Worm (Caenorhabditis elegans): ENCODE results near the gene C46A5.6.

Gene C46A5.6

DNA sequence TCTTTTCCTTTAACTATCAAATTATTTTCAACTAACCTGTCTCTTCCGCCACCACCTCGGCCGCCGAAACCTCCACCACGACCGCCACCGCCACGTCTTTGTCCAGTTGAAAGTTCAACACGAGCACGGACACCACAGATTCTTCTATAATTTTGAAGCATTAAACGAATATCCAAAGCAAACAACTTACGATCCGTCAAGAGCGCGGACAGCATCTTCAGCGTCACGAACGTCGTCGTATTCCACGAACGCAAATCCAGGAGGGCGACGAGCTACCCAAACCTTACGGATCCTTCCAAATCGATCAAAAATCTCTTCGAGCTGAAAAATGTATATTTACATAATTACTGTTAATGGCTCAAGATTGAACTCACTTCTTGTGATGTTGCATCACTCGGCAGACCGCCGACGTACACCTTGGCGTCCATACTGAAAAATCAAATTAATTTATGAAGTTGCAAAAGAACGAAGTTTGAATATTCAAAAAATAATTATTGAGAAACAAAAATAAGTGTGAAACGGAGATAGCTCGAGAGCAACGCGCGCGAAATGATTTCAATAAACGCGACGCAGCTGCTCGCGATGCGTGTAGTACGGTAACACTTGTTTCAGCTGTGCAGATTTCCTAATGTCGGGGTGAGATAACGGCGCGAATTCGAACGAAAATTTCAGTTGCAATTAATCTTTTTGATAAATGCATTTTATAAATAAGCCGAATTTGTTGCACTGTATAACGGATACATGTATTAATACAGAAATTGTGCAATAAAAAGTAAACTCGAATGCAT is 27.3 kb upstream of the C46A5.6 start, which contains the start of gene rsp-6:
Gene rsp-6 (minus strand): TSS at position 429 of the 788 bp plus-strand sequence.
- TF ChIP-seq ceh-90 (tag; optimal IDR thresholded peaks at IDR 0.05) (no peak), mab-9 (GFP tag; IDR thresholded peaks at IDR 0.05) (no peak), tlp-1 (tag; optimal IDR thresholded peaks at IDR 0.05) (no peak), unc-130 (tag; optimal IDR thresholded peaks at IDR 0.05) (peak; percentile 87), xbp-1 (tag; optimal IDR thresholded peaks at IDR 0.05) (peak; percentile 87), nhr-19 (GFP tag; conservative IDR thresholded peaks at IDR 0.05) (peak; percentile 79), nhr-76 (tag; optimal IDR thresholded peaks at IDR 0.05) (no peak), dsc-1 (tag; optimal IDR thresholded peaks at IDR 0.05) (peak; percentile 79), fkh-4 (tag; optimal IDR thresholded peaks at IDR 0.05; ENCODE audit: borderline replicate concordance) (no peak), nhr-71 (tag; optimal IDR thresholded peaks at IDR 0.05) (peak; percentile 92), lin-39 (tag; optimal IDR thresholded peaks at IDR 0.05) (peak; percentile 50), C16A3.4 (tag; optimal IDR thresholded peaks at IDR 0.05) (peak; percentile 94), swsn-7 (tag; optimal IDR thresholded peaks at IDR 0.05) (peak; percentile 84), isw-1 (GFP tag; IDR thresholded peaks at IDR 0.05) (peak; percentile 83), dpl-1 (GFP tag; optimal IDR thresholded peaks at IDR 0.05) (peak; percentile 92 to 96 (median 94)), hlh-17 (GFP tag; optimal IDR thresholded peaks at IDR 0.05; ENCODE audit: borderline replicate concordance) (no peak), tbx-2 (tag; optimal IDR thresholded peaks at IDR 0.05) (peak; percentile 88), lin-35 (GFP tag; optimal IDR thresholded peaks at IDR 0.05) (peak; percentile 95 to 98), fkh-8 (tag; optimal IDR thresholded peaks at IDR 0.05) (peak; percentile 79), ztf-11 (tag; optimal IDR thresholded peaks at IDR 0.05) (peak in 1 of 2 experiments; percentile 1), nhr-237 (tag; optimal IDR thresholded peaks at IDR 0.05) (peak; percentile 76), mep-1 (tag; optimal IDR thresholded peaks at IDR 0.05) (peak; percentile 84), nhr-20 (tag; optimal IDR thresholded peaks at IDR 0.05) (peak; percentile 85), nhr-12 (tag; optimal IDR thresholded peaks at IDR 0.05) (no peak), lir-3 (tag; optimal IDR thresholded peaks at IDR 0.05; ENCODE audit: poor library complexity) (peak; percentile 55), nhr-90 (tag; optimal IDR thresholded peaks at IDR 0.05; ENCODE audit: poor library complexity) (peak; percentile 50), pax-3 (tag; optimal IDR thresholded peaks at IDR 0.05) (no peak), alr-1 (tag; optimal IDR thresholded peaks at IDR 0.05; ENCODE audit: borderline replicate concordance) (no peak), unc-62 (GFP tag; optimal IDR thresholded peaks at IDR 0.05) (no peak), ztf-4 (tag; optimal IDR thresholded peaks at IDR 0.05) (peak; percentile 73), aly-2 (tag; optimal IDR thresholded peaks at IDR 0.05) (peak; percentile 51), elt-3 (tag; optimal IDR thresholded peaks at IDR 0.05) (peak in 2 of 6 experiments; percentile 9 to 72), mdl-1 (tag; optimal IDR thresholded peaks at IDR 0.05) (peak in 1 of 2 experiments; percentile 89), F16B12.6 (tag; optimal IDR thresholded peaks at IDR 0.05) (peak; percentile 69), C04F5.9 (tag; optimal IDR thresholded peaks at IDR 0.05) (peak; percentile 46), unc-86 (tag; optimal IDR thresholded peaks at IDR 0.05) (peak; percentile 83), fkh-10 (GFP tag; optimal IDR thresholded peaks at IDR 0.05) (peak; percentile 67), sptf-1 (tag; optimal IDR thresholded peaks at IDR 0.05) (no peak), snpc-4 (tag; optimal IDR thresholded peaks at IDR 0.05) (peak; percentile 10), aha-1 (tag; optimal IDR thresholded peaks at IDR 0.05) (peak; percentile 5), snu-23 (GFP tag; optimal IDR thresholded peaks at IDR 0.05) (peak; percentile 92), ceh-88 (GFP tag; IDR thresholded peaks at IDR 0.05) (peak; percentile 65), rnt-1 (tag; optimal IDR thresholded peaks at IDR 0.05) (peak; percentile 81), ceh-8 (GFP tag; optimal IDR thresholded peaks at IDR 0.05) (no peak), egl-27 (tag; optimal IDR thresholded peaks at IDR 0.05) (no peak), C34B4.2 (tag; optimal IDR thresholded peaks at IDR 0.05) (no peak), lin-13 (GFP tag; optimal IDR thresholded peaks at IDR 0.05) (peak; percentile 83), jun-1 (tag; optimal IDR thresholded peaks at IDR 0.05) (peak; percentile 71), sox-4 (tag; optimal IDR thresholded peaks at IDR 0.05) (no peak), vab-15 (tag; optimal IDR thresholded peaks at IDR 0.05) (peak; percentile 90), grh-1 (GFP tag; IDR thresholded peaks at IDR 0.05) (no peak)

All from whole organism, L1 larva.